Worm (Caenorhabditis elegans) whole organism, L4/young adult: Measurements from ENCODE around the gene Y54G11A.14.

Source experiments
- W03F9.2 ChIP-seq: fragments of 150-350 bp; optimal IDR thresholded peaks from 2 replicates; lab custom pipeline; 2014; ENCODE audit warnings: missing biosample characterization, missing genetic modification characterization
- dao-5 ChIP-seq: sonication (generic microtip); optimal IDR thresholded peaks from 2 replicates; lab custom pipeline; 2016; ENCODE audit warnings: missing genotype, missing genetic modification characterization, moderate library complexity, missing compliant biosample characterization
- him-1 ChIP-seq: sonication (generic microtip); optimal IDR thresholded peaks from 2 replicates; lab custom pipeline; 2016; ENCODE audit warnings: missing genotype, missing genetic modification reagents, missing genetic modification characterization, missing compliant biosample characterization

DNA sequence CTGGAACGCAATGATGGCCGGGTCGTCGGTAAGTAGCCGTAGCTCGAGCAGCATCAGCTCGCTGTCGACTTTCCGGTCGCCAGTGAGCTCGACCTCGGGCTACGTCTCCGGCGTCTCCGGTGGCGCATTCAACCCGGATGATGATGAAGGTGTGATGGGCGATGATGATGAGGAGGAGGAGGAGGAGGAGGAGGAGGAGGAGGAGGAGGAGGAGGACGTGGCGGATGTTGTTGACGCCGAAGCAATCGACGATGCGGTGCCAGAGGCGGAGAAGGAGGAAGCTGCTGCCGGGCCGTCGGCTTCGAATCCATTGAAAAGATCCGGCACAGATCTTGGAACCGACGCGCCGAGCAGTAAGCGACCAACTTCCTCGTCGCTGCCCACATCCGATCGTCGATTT lies 1.3 kb downstream of the Y54G11A.14 start:
- TF ChIP-seq dao-5 (tag; lab: Kevin White, UChicago) (no peak), him-1 (tag; lab: Kevin White, UChicago) (no peak), W03F9.2 (tag; lab: Kevin White, UChicago) (no peak)
